In the genomic region with DNA sequence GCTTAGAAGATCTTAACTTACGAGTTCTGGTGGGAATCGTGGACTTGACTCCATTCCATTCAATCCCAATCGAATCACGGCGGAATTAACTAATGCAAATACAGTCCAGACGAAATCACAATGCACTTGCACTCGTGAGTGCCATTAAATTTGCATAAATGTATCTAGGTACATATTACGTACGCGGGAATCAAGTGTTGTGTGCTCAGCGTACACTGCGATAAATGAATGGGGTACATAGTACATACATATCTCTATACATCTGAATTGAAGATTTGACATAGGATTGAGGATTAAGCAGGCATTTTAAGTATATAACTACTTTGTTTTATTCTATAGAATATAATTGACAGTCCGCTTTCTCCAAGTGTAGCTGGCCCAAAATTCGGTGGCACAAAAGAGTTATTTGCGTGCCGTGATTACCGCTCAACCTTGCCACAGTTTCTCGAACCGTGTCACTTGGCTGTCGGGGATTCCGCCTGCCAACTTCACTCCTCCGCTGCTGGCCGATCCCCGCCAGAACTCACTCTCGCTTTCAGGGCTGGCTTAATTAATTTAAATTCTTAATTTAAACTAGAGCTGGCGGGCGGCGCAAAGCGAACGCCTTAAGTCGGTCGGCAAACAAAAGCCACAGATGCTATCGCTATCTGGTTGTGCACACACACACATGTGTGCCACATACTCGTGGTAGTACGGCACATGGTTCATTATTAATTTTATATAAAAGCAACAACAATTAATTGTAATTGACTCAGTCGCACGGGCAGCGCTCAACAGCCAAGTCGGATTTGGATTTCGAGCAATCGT, we compare ENCODE assay signal across 4 fruit fly cellular contexts.
A peak's percentile ranks its signal among the peaks of the same experiment; 100 is the strongest.
TF ChIP-seq lines count a peak whose summit lies in the region.

A gene (minus strand): TSS at position 51 of the 807 bp plus-strand sequence.
A gene (plus strand): TSS at position 757 of the 807 bp plus-strand sequence.

- no peak for TF ChIP-seq CTCF in whole organism, embryonic (GFP tag; optimal IDR thresholded peaks at IDR 0.05; lab: Kevin White, UChicago)

TF ChIP-seq in whole organism, adult, 20 proteins besides CTCF, POLR2A, EP300 and RAD21:
- TF ChIP-seq Mnt (GFP tag; optimal IDR thresholded peaks at IDR 0.05; lab: Kevin White, UChicago): peak; percentile 11
- TF ChIP-seq Hr96 (GFP tag; optimal IDR thresholded peaks at IDR 0.05; lab: Kevin White, UChicago): peak; percentile 44
- TF ChIP-seq CG12768 (GFP tag; optimal IDR thresholded peaks at IDR 0.05; lab: Kevin White, UChicago): no peak
- TF ChIP-seq CG5204 (GFP tag; optimal IDR thresholded peaks at IDR 0.05; lab: Kevin White, UChicago): peak; percentile 19

TF ChIP-seq in whole organism, embryonic, 481 proteins besides CTCF, POLR2A, EP300 and RAD21:
- TF ChIP-seq so (GFP tag; IDR thresholded peaks at IDR 0.05; lab: Robert Waterston, UW): no peak
- TF ChIP-seq CG7839 (tag; optimal IDR thresholded peaks at IDR 0.05; lab: Kevin White, UChicago): peak; percentile 46
- TF ChIP-seq klu (GFP tag; IDR thresholded peaks at IDR 0.05; lab: Robert Waterston, UW): no peak
- no peak for TF ChIP-seq Bgb (GFP tag; IDR thresholded peaks at IDR 0.05; lab: Robert Waterston, UW; ENCODE audit: partially characterized antibody)
- no peak for TF ChIP-seq gro (GFP tag; optimal IDR thresholded peaks at IDR 0.05; lab: Kevin White, UChicago)
- TF ChIP-seq dpn (GFP tag; optimal IDR thresholded peaks at IDR 0.05; lab: Kevin White, UChicago): peak in 1 of 2 experiments; percentile 8
- no peak for TF ChIP-seq fd3F (GFP tag; optimal IDR thresholded peaks at IDR 0.05; lab: Kevin White, UChicago)
- no peak for TF ChIP-seq HLHmδ (GFP tag; optimal IDR thresholded peaks at IDR 0.05; lab: Kevin White, UChicago)
- no peak for TF ChIP-seq CG15601 (tag; optimal IDR thresholded peaks at IDR 0.05; lab: Kevin White, UChicago)
- TF ChIP-seq gcm (GFP tag; optimal IDR thresholded peaks at IDR 0.05; lab: Kevin White, UChicago): no peak
- TF ChIP-seq CG7963 (GFP tag; IDR thresholded peaks at IDR 0.05; lab: Robert Waterston, UW; ENCODE audit: partially characterized antibody): no peak
- peak; percentile 50 for TF ChIP-seq dmrt99B (tag; optimal IDR thresholded peaks at IDR 0.05; lab: Kevin White, UChicago)
- no peak for TF ChIP-seq Usf (GFP tag; optimal IDR thresholded peaks at IDR 0.05; lab: Kevin White, UChicago)
- no peak for TF ChIP-seq CG9437 (GFP tag; optimal IDR thresholded peaks at IDR 0.05; lab: Kevin White, UChicago)
- no peak for TF ChIP-seq Xbp1 (GFP tag; optimal IDR thresholded peaks at IDR 0.05; lab: Kevin White, UChicago)
- TF ChIP-seq Adf1 (GFP tag; IDR thresholded peaks at IDR 0.05; lab: Robert Waterston, UW): no peak
- TF ChIP-seq CG7556 (GFP tag; optimal IDR thresholded peaks at IDR 0.05; lab: Kevin White, UChicago): no peak

TF ChIP-seq in whole organism, prepupa, 60 proteins besides CTCF, POLR2A, EP300 and RAD21:
- no peak for TF ChIP-seq spab (GFP tag; optimal IDR thresholded peaks at IDR 0.05; lab: Kevin White, UChicago)
- no peak for TF ChIP-seq dac (GFP tag; optimal IDR thresholded peaks at IDR 0.05; lab: Kevin White, UChicago)
- no peak for TF ChIP-seq CG6792 (GFP tag; optimal IDR thresholded peaks at IDR 0.05; lab: Kevin White, UChicago)
- TF ChIP-seq Eip78C (GFP tag; lab: Kevin White, UChicago): peak; percentile 68
- peak; percentile 4 for TF ChIP-seq Met (GFP tag; optimal IDR thresholded peaks at IDR 0.05; lab: Kevin White, UChicago)

TF ChIP-seq in whole organism, pupa, 21 proteins besides CTCF, POLR2A, EP300 and RAD21:
- no peak for TF ChIP-seq CG13204 (GFP tag; optimal IDR thresholded peaks at IDR 0.05; lab: Kevin White, UChicago)
- TF ChIP-seq Pif1A (GFP tag; optimal IDR thresholded peaks at IDR 0.05; lab: Kevin White, UChicago): no peak
- no peak for TF ChIP-seq rn (GFP tag; IDR thresholded peaks at IDR 0.05; lab: Robert Waterston, UW)
- peak; percentile 53 for TF ChIP-seq Snoo (tag; optimal IDR thresholded peaks at IDR 0.05; lab: Kevin White, UChicago)
- TF ChIP-seq CG34367 (tag; optimal IDR thresholded peaks at IDR 0.05; lab: Kevin White, UChicago): no peak
- TF ChIP-seq CG12605 (GFP tag; IDR thresholded peaks at IDR 0.05; lab: Robert Waterston, UW): no peak
- TF ChIP-seq fd96Ca (GFP tag; IDR thresholded peaks at IDR 0.05; lab: Robert Waterston, UW): no peak
